Worm (Caenorhabditis elegans): ENCODE measurements around the gene sru-21.
"Not testable (repeated sequence)": the region's sequence is repeated elsewhere in the genome, so short reads cannot be mapped to it uniquely, and the experiment has no call there.

Gene sru-21

ce11 chrIV:13597813-13598212 lies 28.8 kb upstream of the sru-21 start, which contains the start of gene Y45F10B.9:
Gene Y45F10B.9, minus strand, starts transcription at chrIV:13597913.
- not testable (repeated sequence) for TF ChIP-seq unc-62 (GFP tag; optimal IDR thresholded peaks at IDR 0.05 in 1 of 2); unc-62 (tag; optimal IDR thresholded peaks at IDR 0.05); mxl-3 (GFP tag; optimal IDR thresholded peaks at IDR 0.05); zfp-2 (tag; optimal IDR thresholded peaks at IDR 0.05)

ce11 chrIV:13600643-13601042 lies 25.9 kb upstream of the sru-21 start:
- TF ChIP-seq snpc-1.2 (GFP tag; IDR thresholded peaks at IDR 0.05) (peak; percentile 98), dve-1 (tag; optimal IDR thresholded peaks at IDR 0.05; ENCODE audit: insufficient read depth) (no peak), F44E2.7 (GFP tag; IDR thresholded peaks at IDR 0.05) (no peak), ceh-28 (tag; optimal IDR thresholded peaks at IDR 0.05) (no peak), snpc-4 (tag; optimal IDR thresholded peaks at IDR 0.05) (peak; percentile 50), nhr-11 (tag; optimal IDR thresholded peaks at IDR 0.05) (no peak), mdt-29 (GFP tag; IDR thresholded peaks at IDR 0.05) (0 out of 2 replicates have a peak, but pooled peaks have one; percentile 40), dmd-6 (GFP tag; IDR thresholded peaks at IDR 0.05) (no peak), unc-62 (GFP tag; optimal IDR thresholded peaks at IDR 0.05 in 1 of 2) (no peak), unc-62 (tag; optimal IDR thresholded peaks at IDR 0.05) (no peak), aha-1 (tag) (no peak), rbr-2 (tag; optimal IDR thresholded peaks at IDR 0.05) (no peak), ceh-62 (tag; optimal IDR thresholded peaks at IDR 0.05) (no peak), F26F4.8 (GFP tag; conservative IDR thresholded peaks at IDR 0.05) (no peak), ceh-32 (tag; optimal IDR thresholded peaks at IDR 0.05; ENCODE audit: poor library complexity) (no peak), mdl-1 (tag; optimal IDR thresholded peaks at IDR 0.05) (no peak), ceh-82 (tag; optimal IDR thresholded peaks at IDR 0.05) (no peak), lim-7 (GFP tag; IDR thresholded peaks at IDR 0.05) (no peak)

ce11 chrIV:13601428-13601827 lies 25.1 kb upstream of the sru-21 start:
- TF ChIP-seq lsy-2 (tag; optimal IDR thresholded peaks at IDR 0.05) (no peak), F49E8.2 (tag; optimal IDR thresholded peaks at IDR 0.05; ENCODE audit: borderline replicate concordance) (peak; percentile 53), mdt-29 (GFP tag; IDR thresholded peaks at IDR 0.05) (peak; percentile 69; the same call in 1 of the 2 replicates), nhr-237 (tag; optimal IDR thresholded peaks at IDR 0.05) (no peak), Y48G9A.11 (GFP tag; IDR thresholded peaks at IDR 0.05) (0 out of 2 replicates have a peak, but pooled peaks have one; percentile 15), ceh-32 (tag; optimal IDR thresholded peaks at IDR 0.05; ENCODE audit: poor library complexity) (no peak), madf-9 (GFP tag; conservative IDR thresholded peaks at IDR 0.05) (no peak), snpc-1.2 (GFP tag; IDR thresholded peaks at IDR 0.05) (peak; percentile 97)

- TF ChIP-seq nhr-10 (tag; optimal IDR thresholded peaks at IDR 0.05): no peak
- TF ChIP-seq snpc-1.2 (GFP tag; IDR thresholded peaks at IDR 0.05): peak; percentile 91
Measured at ce11 chrIV:13601973-13602669, 24.4 kb upstream of the sru-21 start, which contains the start of gene Y45F10B.59. Gene Y45F10B.59, plus strand, starts transcription at chrIV:13602619.

- peak; percentile 7 for TF ChIP-seq nhr-77 (tag; optimal IDR thresholded peaks at IDR 0.05)
- TF ChIP-seq ceh-62 (tag; optimal IDR thresholded peaks at IDR 0.05): no peak
- TF ChIP-seq nhr-28 (tag; optimal IDR thresholded peaks at IDR 0.05): peak; percentile 59
- peak; percentile 23 for TF ChIP-seq pqm-1 (tag; optimal IDR thresholded peaks at IDR 0.05)
- TF ChIP-seq saeg-2 (GFP tag; IDR thresholded peaks at IDR 0.05): no peak
- no peak for TF ChIP-seq tag-97 (GFP tag; IDR thresholded peaks at IDR 0.05)
- peak; percentile 44 for TF ChIP-seq dve-1 (tag; optimal IDR thresholded peaks at IDR 0.05; ENCODE audit: insufficient read depth)
- TF ChIP-seq daf-16 (GFP tag; optimal IDR thresholded peaks at IDR 0.05): no peak
- peak; percentile 89 for TF ChIP-seq daf-16 (tag; optimal IDR thresholded peaks at IDR 0.05)
- no peak for TF ChIP-seq ZK337.2 (GFP tag; IDR thresholded peaks at IDR 0.05)
- no peak for TF ChIP-seq snpc-4 (tag; optimal IDR thresholded peaks at IDR 0.05)
- peak in 1 of 2 experiments; percentile 54 for TF ChIP-seq unc-62 (GFP tag; optimal IDR thresholded peaks at IDR 0.05 in 1 of 2)
- no peak for TF ChIP-seq unc-62 (tag; optimal IDR thresholded peaks at IDR 0.05)
Measured at ce11 chrIV:13609755-13610154, 16.8 kb upstream of the sru-21 start, which contains the start of gene C08F11.13. Gene C08F11.13, minus strand, starts transcription at chrIV:13609892.
